Worm (Caenorhabditis elegans): ENCODE results near the gene F19B2.7.

F19B2.7 gene

DNA sequence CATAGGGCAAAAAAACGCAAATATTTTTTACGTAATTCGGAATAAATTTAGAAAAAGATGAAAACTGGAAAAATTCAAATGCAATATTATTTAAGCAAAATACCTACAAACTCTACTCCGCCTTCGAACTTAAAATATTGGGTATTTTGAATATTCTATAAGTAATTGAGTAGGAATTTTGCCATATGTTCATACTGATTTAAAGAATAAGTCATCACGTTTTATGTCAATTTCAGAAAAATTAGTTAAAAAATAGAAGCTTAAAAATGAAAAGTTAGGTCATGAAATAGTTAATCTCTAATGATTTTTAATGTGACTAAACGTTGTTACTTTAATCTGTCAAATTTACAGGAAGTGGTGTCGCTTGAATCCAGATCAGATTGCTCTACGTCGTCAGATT, at the start of gene F19B2.7:
F19B2.7 (plus strand) TSS at position 301 of the 400 bp plus-strand sequence.
- no peak for TF ChIP-seq unc-62 (GFP tag; optimal IDR thresholded peaks at IDR 0.05)

- TF ChIP-seq unc-62 (GFP tag; optimal IDR thresholded peaks at IDR 0.05) = no peak
Observed at ce11 chrV:20104417-20104816, 47.1 kb upstream of the F19B2.7 start.

ce11 chrV:20105210-20105793, 46.2 kb upstream of the F19B2.7 start:
- no peak for TF ChIP-seq unc-62 (GFP tag; optimal IDR thresholded peaks at IDR 0.05)

- no peak for TF ChIP-seq unc-62 (GFP tag; optimal IDR thresholded peaks at IDR 0.05)
Observed at ce11 chrV:20119770-20120169, 31.8 kb upstream of the F19B2.7 start.

- TF ChIP-seq unc-62 (GFP tag; optimal IDR thresholded peaks at IDR 0.05) = no peak
Observed at ce11 chrV:20120623-20121165, 30.8 kb upstream of the F19B2.7 start, which contains the start of gene ncx-1. Gene ncx-1 (minus strand): TSS chrV:20120673.

DNA sequence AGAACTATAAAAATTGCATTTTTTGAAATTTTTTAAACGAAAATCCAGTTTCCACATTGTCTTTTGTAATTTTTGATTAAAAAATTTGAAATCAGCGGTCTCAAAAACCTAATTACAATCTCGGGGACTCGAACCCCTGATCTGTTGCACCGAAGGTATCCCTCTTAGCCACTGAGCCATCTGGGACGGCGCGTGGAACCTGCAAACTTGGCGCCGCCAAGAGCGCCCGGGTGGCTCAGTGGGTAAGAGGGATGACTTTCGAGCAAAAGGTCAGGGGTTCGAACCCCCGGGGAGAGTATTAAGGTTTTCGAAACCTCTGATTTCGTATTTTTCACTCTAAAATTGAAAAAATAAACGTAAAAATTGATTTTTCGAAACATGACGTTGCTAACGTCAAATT, 28.5 kb upstream of the F19B2.7 start:
- no peak for TF ChIP-seq unc-62 (GFP tag; optimal IDR thresholded peaks at IDR 0.05)

DNA sequence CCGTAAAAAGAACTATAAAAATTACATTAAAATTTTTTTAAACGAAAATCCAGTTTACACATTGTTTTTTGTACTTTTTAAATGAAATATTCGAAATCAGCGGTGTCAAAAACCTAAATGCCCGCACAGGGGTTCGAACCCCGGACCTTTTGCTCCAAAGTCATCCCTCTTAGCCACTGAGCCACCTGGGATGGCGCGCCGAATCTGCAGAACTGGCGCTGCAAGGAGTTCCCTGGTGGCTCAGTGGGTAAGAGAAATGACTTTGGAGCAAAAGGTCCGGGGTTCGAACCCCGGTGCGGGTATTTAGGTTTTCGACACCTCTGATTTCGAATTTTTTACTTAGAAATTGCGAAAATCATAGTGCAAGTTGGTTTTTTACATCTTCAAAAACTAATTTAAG, 27.9 kb upstream of the F19B2.7 start:
- no peak for TF ChIP-seq unc-62 (GFP tag; optimal IDR thresholded peaks at IDR 0.05)

DNA sequence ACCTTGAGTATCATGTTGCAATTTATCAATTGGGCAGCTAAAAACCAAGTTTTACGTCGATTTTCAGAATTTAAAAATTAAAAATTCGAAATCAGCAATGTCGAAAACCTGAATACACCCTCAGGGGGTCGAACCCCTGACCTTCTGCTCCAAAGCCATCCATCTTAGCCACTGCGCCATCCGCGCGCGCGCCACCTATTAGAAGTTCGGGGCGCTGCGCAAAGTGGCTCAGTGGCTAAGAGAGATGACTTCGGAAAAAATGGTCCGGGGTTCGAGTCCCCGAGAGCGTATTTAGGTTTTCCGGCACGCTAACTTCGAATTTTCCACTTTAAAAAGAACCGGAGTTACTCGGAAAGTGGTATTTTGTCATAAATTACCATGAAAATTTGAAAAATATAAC, 27.1 kb upstream of the F19B2.7 start:
- TF ChIP-seq unc-62 (GFP tag; optimal IDR thresholded peaks at IDR 0.05) = no peak

ce11 chrV:20125137-20125536, 26.4 kb upstream of the F19B2.7 start:
- TF ChIP-seq unc-62 (GFP tag; optimal IDR thresholded peaks at IDR 0.05) = no peak

ce11 chrV:20126637-20127036, 24.9 kb upstream of the F19B2.7 start:
- TF ChIP-seq unc-62 (GFP tag; optimal IDR thresholded peaks at IDR 0.05) = no peak

DNA sequence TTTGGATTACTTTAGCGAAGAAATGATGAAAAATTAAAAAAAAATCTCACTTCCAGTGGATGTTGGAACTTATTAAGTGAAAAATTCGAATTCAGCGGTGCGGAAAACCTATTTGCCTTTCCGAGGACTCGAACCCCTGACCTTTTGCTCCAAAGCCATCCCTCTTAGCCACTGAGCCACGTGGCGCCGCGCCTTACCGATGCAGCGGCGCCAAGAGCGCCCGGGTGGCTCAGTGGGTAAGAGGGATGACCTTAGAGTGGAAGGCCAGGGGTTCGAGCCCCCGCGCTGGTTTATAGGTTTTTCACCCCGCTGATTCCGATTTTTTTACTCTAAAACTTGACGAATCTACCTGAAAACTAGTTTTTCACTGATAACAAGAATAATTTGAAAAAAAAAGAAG, 24.0 kb upstream of the F19B2.7 start:
- TF ChIP-seq unc-62 (GFP tag; optimal IDR thresholded peaks at IDR 0.05) = no peak

DNA sequence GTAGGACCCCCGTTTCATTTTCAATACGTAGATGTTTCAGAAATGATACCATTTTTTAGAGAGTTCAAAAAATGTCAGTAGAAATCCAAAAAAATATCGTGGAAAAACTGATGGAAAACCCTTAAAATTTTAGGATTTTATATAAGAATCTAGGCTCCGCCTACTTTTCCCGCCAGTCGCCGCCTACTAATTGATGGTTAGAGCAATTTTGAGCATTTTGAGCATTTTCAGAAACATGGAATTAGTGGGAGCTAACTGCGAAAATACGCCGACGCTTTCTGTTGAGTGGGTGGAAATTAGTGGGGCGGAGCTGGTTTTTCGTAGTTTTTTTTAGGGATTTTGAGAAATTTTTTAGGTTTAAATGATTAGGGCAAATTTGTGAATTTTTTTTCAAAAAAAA, 18.4 kb upstream of the F19B2.7 start, which contains the start of gene ssu-1:
ssu-1 (minus strand) TSS at position 101 of the 400 bp plus-strand sequence.
- TF ChIP-seq unc-62 (GFP tag; optimal IDR thresholded peaks at IDR 0.05) = no peak

DNA sequence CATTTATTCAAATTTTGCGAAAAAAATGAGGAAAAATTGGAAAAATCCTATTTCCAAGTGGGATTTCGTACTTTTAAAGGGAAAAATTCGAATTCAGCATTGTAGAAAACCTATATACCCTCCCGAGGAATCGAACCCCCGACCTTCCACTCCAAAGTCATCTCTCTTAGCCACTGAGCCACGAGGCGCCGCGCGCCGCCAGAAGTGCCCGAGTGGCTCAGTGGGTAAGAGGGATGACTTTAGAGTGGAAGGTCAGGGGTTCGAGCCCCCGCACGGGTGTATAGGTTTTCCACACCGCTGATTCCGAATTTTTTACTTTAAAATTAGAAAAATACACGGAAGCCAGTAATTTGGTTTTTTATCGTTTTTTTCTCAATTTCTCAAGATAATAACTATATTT, 16.7 kb upstream of the F19B2.7 start:
- no peak for TF ChIP-seq unc-62 (GFP tag; optimal IDR thresholded peaks at IDR 0.05)

ce11 chrV:20135247-20135646, 16.3 kb upstream of the F19B2.7 start, which contains the start of gene Y113G7A.22:
Gene Y113G7A.22 (minus strand): TSS chrV:20135347.
- TF ChIP-seq unc-62 (GFP tag; optimal IDR thresholded peaks at IDR 0.05) = no peak

DNA sequence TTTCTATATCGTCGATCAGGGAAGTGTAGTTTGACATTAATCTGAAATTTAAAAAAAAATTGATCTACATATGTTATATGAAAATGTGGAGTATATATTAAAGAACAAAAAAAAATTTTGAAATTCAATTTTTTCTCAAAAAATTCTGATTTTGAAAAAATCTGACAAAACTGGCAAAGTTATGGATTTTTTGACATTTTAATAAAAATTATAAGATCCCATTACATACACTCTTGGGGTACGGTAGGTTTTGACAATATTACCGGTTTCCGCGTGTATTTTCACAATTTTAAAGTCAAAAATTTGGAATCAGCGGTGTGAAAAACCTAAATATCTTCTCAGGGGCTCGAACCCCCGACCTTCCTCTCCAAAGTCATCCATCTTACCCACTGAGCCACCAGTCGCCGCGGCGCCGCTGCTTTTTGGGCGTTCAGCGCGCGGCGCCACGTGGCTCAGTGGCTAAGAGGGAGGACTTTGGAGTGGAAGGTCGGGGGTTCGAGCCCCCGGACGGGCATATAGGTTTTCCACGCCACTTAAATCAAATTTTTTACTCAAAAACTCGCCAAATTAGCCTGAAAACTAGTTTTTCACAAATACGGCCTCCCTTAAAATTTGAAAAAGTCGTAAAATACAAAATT, 13.0 kb upstream of the F19B2.7 start, which contains the start of gene Y113G7A.14:
Y113G7A.14 (minus strand) TSS at position 51 of the 638 bp plus-strand sequence.
- no peak for TF ChIP-seq unc-62 (GFP tag; optimal IDR thresholded peaks at IDR 0.05)

ce11 chrV:20142285-20142684, 9.2 kb upstream of the F19B2.7 start, which contains the start of gene Y113G7A.12:
Gene Y113G7A.12 (plus strand): TSS chrV:20142585.
- no peak for TF ChIP-seq unc-62 (GFP tag; optimal IDR thresholded peaks at IDR 0.05)

DNA sequence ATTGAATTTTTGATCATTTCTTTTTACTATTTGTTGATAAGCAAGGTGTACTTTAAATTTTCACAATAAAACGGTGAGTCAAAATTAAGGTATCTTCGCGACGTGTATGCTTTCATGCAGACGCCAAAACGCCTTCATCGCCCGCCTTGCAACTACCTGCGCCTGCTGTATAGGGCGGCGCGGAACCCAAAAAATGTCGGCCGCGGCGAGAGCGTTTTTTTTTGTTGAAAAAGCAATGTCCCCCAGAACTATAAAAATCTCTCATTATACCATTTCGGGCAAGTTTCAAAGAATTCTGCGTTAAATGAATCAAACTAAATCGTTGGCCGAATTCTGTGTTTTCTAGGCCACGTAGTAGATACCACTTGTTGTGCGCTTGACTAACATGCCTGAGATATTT, 7.8 kb upstream of the F19B2.7 start:
- TF ChIP-seq unc-62 (GFP tag; optimal IDR thresholded peaks at IDR 0.05) = no peak
